Fruit fly (Drosophila melanogaster): ENCODE measurements around the gene PIG-Wa.

DNA sequence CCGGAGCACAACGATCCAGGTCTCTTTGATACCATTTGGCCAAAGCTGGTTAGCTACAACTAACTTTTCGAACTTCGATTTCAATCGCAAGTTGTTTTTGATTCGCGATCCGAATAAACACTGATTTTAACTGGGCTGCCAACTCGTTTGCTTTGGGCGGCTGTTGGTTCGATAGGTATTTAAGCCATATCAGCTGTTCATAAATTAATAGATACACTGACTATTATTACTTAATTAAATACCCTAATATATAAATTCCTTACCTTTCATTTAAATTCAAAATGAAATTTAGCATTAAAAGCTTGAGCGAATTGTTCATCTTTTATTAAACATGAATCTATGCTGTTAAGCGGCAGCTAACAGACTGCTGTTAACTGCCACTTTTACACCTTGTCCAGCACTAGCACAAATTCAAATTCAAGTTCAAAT, 25.8 kb upstream of the PIG-Wa start, which contains the start of gene CG9967:
- TF ChIP-seq salr (GFP tag; optimal IDR thresholded peaks at IDR 0.05) = no peak
- no peak for TF ChIP-seq CG4318 (GFP tag; optimal IDR thresholded peaks at IDR 0.05)
- TF ChIP-seq Met (GFP tag; optimal IDR thresholded peaks at IDR 0.05) = no peak

All from whole organism, prepupa.